Worm (Caenorhabditis elegans) whole organism, young adult: ENCODE data around the gene ZK616.5.

Experiments
- C17E4.6 ChIP-seq: fragments of 200-800 bp; sonication (Bioruptor generic); IDR thresholded peaks from 2 replicates; pipeline ENCODE4 v1.3.6; 2022; ENCODE audit warnings: missing genetic modification reagents, missing genetic modification characterization, missing compliant biosample characterization
- F10E7.11 ChIP-seq: sonication (generic microtip); optimal IDR thresholded peaks from 2 replicates; lab custom pipeline; 2017; ENCODE audit warnings: mild to moderate bottlenecking, missing genetic modification characterization, moderate library complexity, missing compliant biosample characterization
- F22D6.2 ChIP-seq: sonication (generic microtip); optimal IDR thresholded peaks from 2 replicates; lab custom pipeline; 2016; ENCODE audit warnings: mild to moderate bottlenecking, missing genetic modification characterization, missing compliant biosample characterization
- F49E8.2 ChIP-seq: sonication (generic microtip); optimal IDR thresholded peaks from 3 replicates; lab custom pipeline; 2017; ENCODE audit warnings: missing genetic modification characterization, mild to moderate bottlenecking, missing compliant biosample characterization, antibody characterized with exemption, moderate library complexity; ENCODE audit not compliant: insufficient read depth
- F57A8.1 ChIP-seq: fragments of 200-800 bp; sonication (Bioruptor generic); optimal IDR thresholded peaks from 2 replicates; lab custom pipeline; 2018; ENCODE audit warnings: mild to moderate bottlenecking, missing genetic modification characterization, moderate library complexity, missing compliant biosample characterization
- F57C9.4 ChIP-seq: sonication (generic microtip); optimal IDR thresholded peaks from 2 replicates; lab custom pipeline; 2017; ENCODE audit warnings: mild to moderate bottlenecking, missing genetic modification characterization, missing compliant biosample characterization
- K12H6.12 ChIP-seq: fragments of 200-800 bp; sonication (Bioruptor generic); optimal IDR thresholded peaks from 2 replicates; lab custom pipeline; 2018; ENCODE audit warnings: mild to moderate bottlenecking, missing genetic modification characterization, missing compliant biosample characterization
- T07F8.4 ChIP-seq: sonication (generic microtip); optimal IDR thresholded peaks from 2 replicates; lab custom pipeline; 2016; ENCODE audit warnings: mild to moderate bottlenecking, missing genetic modification characterization, moderate library complexity, missing compliant biosample characterization
- aptf-2 ChIP-seq: fragments of 200-800 bp; sonication (Bioruptor generic); conservative IDR thresholded peaks from 2 replicates; pipeline ENCODE4 v1.3.6; 2022; ENCODE audit warnings: missing genetic modification reagents, missing genetic modification characterization, missing compliant biosample characterization
- aptf-3 ChIP-seq: fragments of 200-800 bp; sonication (Bioruptor generic); IDR thresholded peaks from 2 replicates; pipeline ENCODE4 v1.3.6; 2022; ENCODE audit warnings: missing genetic modification characterization, missing compliant biosample characterization
- atf-7 ChIP-seq: sonication (generic microtip); optimal IDR thresholded peaks from 2 replicates; lab custom pipeline; 2017; ENCODE audit warnings: mild to moderate bottlenecking, missing genetic modification characterization, missing compliant biosample characterization
- cebp-1 ChIP-seq, 2 experiments: fragments of 200-800 bp in 1 of 2; sonication (Bioruptor generic) in 1 of 2; sonication (generic microtip) in 1 of 2; IDR thresholded peaks in 1 of 2; optimal IDR thresholded peaks in 1 of 2; 2 replicates each; pipeline versions ENCODE4 v1.3.6 to Lab custom; 2017 to 2022; ENCODE audit warnings: missing compliant biosample characterization in 2 of 2, missing genetic modification characterization in 2 of 2, mild to moderate bottlenecking in 1 of 2, missing genetic modification reagents in 1 of 2, moderate library complexity in 1 of 2
- cebp-2 ChIP-seq: fragments of 200-800 bp; sonication (Bioruptor generic); IDR thresholded peaks from 2 replicates; pipeline ENCODE4 v1.3.6; 2022; ENCODE audit warnings: missing genetic modification characterization, missing compliant biosample characterization
- ceh-100 ChIP-seq: fragments of 200-800 bp; sonication (Bioruptor generic); IDR thresholded peaks from 2 replicates; pipeline ENCODE4 v1.3.6; 2022; ENCODE audit warnings: missing genetic modification reagents, missing genetic modification characterization, missing compliant biosample characterization
- ceh-27 ChIP-seq: fragments of 200-800 bp; sonication (Bioruptor generic); optimal IDR thresholded peaks from 2 replicates; lab custom pipeline; 2018; ENCODE audit warnings: mild to moderate bottlenecking, missing genetic modification characterization, moderate library complexity, missing compliant biosample characterization
- ceh-40 ChIP-seq: fragments of 200-800 bp; sonication (Bioruptor generic); IDR thresholded peaks from 2 replicates; pipeline ENCODE4 v1.3.6; 2022; ENCODE audit warnings: missing genetic modification characterization, missing compliant biosample characterization
- ceh-79 ChIP-seq: sonication (generic microtip); optimal IDR thresholded peaks from 2 replicates; lab custom pipeline; 2017; ENCODE audit warnings: mild to moderate bottlenecking, missing genetic modification characterization, missing compliant biosample characterization
- dox-1 ChIP-seq: fragments of 200-800 bp; sonication (Bioruptor generic); IDR thresholded peaks from 2 replicates; pipeline ENCODE4 v1.3.6; 2022; ENCODE audit warnings: missing genetic modification reagents, missing genetic modification characterization, missing compliant biosample characterization
- ets-4 ChIP-seq: fragments of 200-800 bp; sonication (Bioruptor generic); optimal IDR thresholded peaks from 2 replicates; lab custom pipeline; 2018; ENCODE audit warnings: mild to moderate bottlenecking, missing genetic modification characterization, missing compliant biosample characterization
- fkh-3 ChIP-seq: sonication (generic microtip); optimal IDR thresholded peaks from 2 replicates; lab custom pipeline; 2016; ENCODE audit warnings: mild to moderate bottlenecking, missing genetic modification characterization, missing compliant biosample characterization
- hlh-12 ChIP-seq: sonication (generic microtip); optimal IDR thresholded peaks from 2 replicates; lab custom pipeline; 2016; ENCODE audit warnings: missing genetic modification characterization, missing compliant biosample characterization
- hmg-20 ChIP-seq: fragments of 200-800 bp; sonication (Bioruptor generic); IDR thresholded peaks from 2 replicates; pipeline ENCODE4 v1.3.6; 2022; ENCODE audit warnings: missing genetic modification reagents, missing genetic modification characterization, missing compliant biosample characterization
- hsf-1 ChIP-seq: fragments of 200-800 bp; sonication (Bioruptor generic); IDR thresholded peaks from 2 replicates; pipeline ENCODE4 v1.3.6; 2022; ENCODE audit warnings: missing genetic modification reagents, missing genetic modification characterization, missing compliant biosample characterization
- lag-1 ChIP-seq: fragments of 200-800 bp; sonication (Bioruptor generic); IDR thresholded peaks from 2 replicates; pipeline ENCODE4 v1.3.6; 2022; ENCODE audit warnings: missing genetic modification reagents, missing genetic modification characterization, missing compliant biosample characterization
- lin-26 ChIP-seq: fragments of 200-800 bp; sonication (Bioruptor generic); IDR thresholded peaks from 2 replicates; pipeline ENCODE4 v1.3.6; 2022; ENCODE audit warnings: missing genetic modification reagents, missing genetic modification characterization, missing compliant biosample characterization
- lin-35 ChIP-seq, 3 experiments: fragments of 150-350 bp in 2 of 3; sonication (generic microtip) in 1 of 3; optimal IDR thresholded peaks; 2 replicates each; lab custom pipeline; 2014 to 2018; ENCODE audit warnings: missing biosample characterization in 3 of 3, missing genetic modification characterization in 3 of 3, missing genetic modification reagents in 3 of 3
- lin-54 ChIP-seq: fragments of 200-800 bp; sonication (Bioruptor generic); optimal IDR thresholded peaks from 2 replicates; lab custom pipeline; 2018; ENCODE audit warnings: mild to moderate bottlenecking, missing genetic modification characterization, missing compliant biosample characterization
- lir-1 ChIP-seq: fragments of 200-800 bp; sonication (Bioruptor generic); conservative IDR thresholded peaks from 2 replicates; pipeline ENCODE4 v1.3.6; 2022; ENCODE audit warnings: missing genetic modification reagents, missing genetic modification characterization, missing compliant biosample characterization
- lsl-1 ChIP-seq: fragments of 200-800 bp; sonication (Bioruptor generic); optimal IDR thresholded peaks from 2 replicates; lab custom pipeline; 2018; ENCODE audit warnings: mild to moderate bottlenecking, missing genetic modification characterization, moderate library complexity, missing compliant biosample characterization
- lsy-27 ChIP-seq: sonication (generic microtip); optimal IDR thresholded peaks from 2 replicates; lab custom pipeline; 2017; ENCODE audit warnings: missing genetic modification characterization, mild to moderate bottlenecking, missing compliant biosample characterization, antibody characterized with exemption, missing genotype, borderline replicate concordance; ENCODE audit not compliant: insufficient read depth
- madf-10 ChIP-seq: sonication (generic microtip); optimal IDR thresholded peaks from 2 replicates; lab custom pipeline; 2016; ENCODE audit warnings: mild to moderate bottlenecking, missing genetic modification characterization, missing compliant biosample characterization
- madf-3 ChIP-seq: fragments of 200-800 bp; sonication (Bioruptor generic); IDR thresholded peaks from 2 replicates; pipeline ENCODE4 v1.3.6; 2022; ENCODE audit warnings: missing genetic modification reagents, missing genetic modification characterization, missing compliant biosample characterization
- mel-28 ChIP-seq: sonication (generic microtip); optimal IDR thresholded peaks from 2 replicates; lab custom pipeline; 2016; ENCODE audit warnings: borderline replicate concordance, mild to moderate bottlenecking, missing genetic modification characterization, missing compliant biosample characterization
- mxl-1 ChIP-seq: sonication (generic microtip); optimal IDR thresholded peaks from 2 replicates; lab custom pipeline; 2016; ENCODE audit warnings: missing genetic modification characterization, missing compliant biosample characterization
- nfya-1 ChIP-seq: sonication (generic microtip); optimal IDR thresholded peaks from 2 replicates; lab custom pipeline; 2017; ENCODE audit warnings: antibody characterized with exemption, missing compliant biosample characterization, missing genetic modification characterization, borderline replicate concordance; ENCODE audit not compliant: insufficient read depth
- nfyb-1 ChIP-seq: fragments of 200-800 bp; sonication (Bioruptor generic); IDR thresholded peaks from 2 replicates; pipeline ENCODE4 v1.3.6; 2022; ENCODE audit warnings: missing genetic modification reagents, missing genetic modification characterization, missing compliant biosample characterization
- nhr-120 ChIP-seq: fragments of 200-800 bp; sonication (Bioruptor generic); IDR thresholded peaks from 2 replicates; pipeline ENCODE4 v1.3.6; 2022; ENCODE audit warnings: missing genetic modification characterization, missing compliant biosample characterization
- nhr-90 ChIP-seq: sonication (generic microtip); optimal IDR thresholded peaks from 2 replicates; lab custom pipeline; 2016; ENCODE audit warnings: missing genotype, mild to moderate bottlenecking, missing genetic modification characterization, missing compliant biosample characterization
- rec-8 ChIP-seq, 2 experiments: sonication (generic microtip); optimal IDR thresholded peaks; 2 replicates each; lab custom pipeline; 2016; ENCODE audit warnings: mild to moderate bottlenecking in 2 of 2, missing genetic modification characterization in 2 of 2, missing genetic modification reagents in 2 of 2, missing genotype in 2 of 2, missing biosample characterization in 1 of 2, missing compliant biosample characterization in 1 of 2, moderate library complexity in 1 of 2
- snpc-3.4 ChIP-seq: sonication (generic microtip); optimal IDR thresholded peaks from 2 replicates; lab custom pipeline; 2017; ENCODE audit warnings: missing genetic modification characterization, mild to moderate bottlenecking, missing compliant biosample characterization, antibody characterized with exemption, moderate library complexity, missing genotype, missing genetic modification reagents
- somi-1 ChIP-seq: fragments of 200-800 bp; sonication (Bioruptor generic); optimal IDR thresholded peaks from 2 replicates; lab custom pipeline; 2018; ENCODE audit warnings: mild to moderate bottlenecking, missing genetic modification characterization, missing compliant biosample characterization
- unc-62 ChIP-seq: fragments of 150-350 bp; optimal IDR thresholded peaks from 2 replicates; lab custom pipeline; 2014; ENCODE audit warnings: missing biosample characterization, missing genetic modification reagents, missing genetic modification characterization
- ztf-18 ChIP-seq: sonication (generic microtip); optimal IDR thresholded peaks from 2 replicates; lab custom pipeline; 2016; ENCODE audit warnings: missing genotype, mild to moderate bottlenecking, missing genetic modification characterization, missing compliant biosample characterization
- ztf-28 ChIP-seq: fragments of 200-800 bp; sonication (Bioruptor generic); IDR thresholded peaks from 2 replicates; pipeline ENCODE4 v1.3.6; 2022; ENCODE audit warnings: missing genetic modification reagents, missing genetic modification characterization, missing compliant biosample characterization

Gene ZK616.5

DNA sequence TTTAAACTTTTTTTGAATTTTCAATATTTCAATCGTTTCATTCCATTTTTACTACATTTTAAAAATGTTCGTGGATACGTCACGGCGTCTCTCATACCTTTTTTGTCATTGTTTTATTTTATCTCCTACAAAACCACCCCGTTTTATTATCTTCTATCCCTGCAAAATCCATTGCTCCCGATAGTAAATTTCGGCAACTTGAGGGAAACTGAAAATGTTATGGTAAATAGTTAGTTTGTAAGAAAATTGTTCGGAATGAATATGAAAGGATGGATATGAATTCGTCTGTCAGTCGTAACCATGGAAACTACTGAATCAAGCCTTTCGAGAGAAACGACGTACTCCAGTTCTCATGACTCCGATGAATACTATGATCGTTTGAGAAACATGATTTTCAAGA lies 10.4 kb upstream of the ZK616.5 start, which contains the start of gene F41H10.2:
Gene F41H10.2, plus strand, starts transcription at position 301 of the 400 bp plus-strand sequence.
- no peak for TF ChIP-seq snpc-3.4 (tag; lab: Kevin White, UChicago)
- no peak for TF ChIP-seq hsf-1
- no peak for TF ChIP-seq F57C9.4 (tag; lab: Kevin White, UChicago)
- TF ChIP-seq rec-8 (tag; optimal IDR thresholded peaks at IDR 0.05; lab: Kevin White, UChicago): no peak
- no peak for TF ChIP-seq fkh-3 (tag; lab: Kevin White, UChicago)
- no peak for TF ChIP-seq mel-28 (tag; lab: Kevin White, UChicago)
- no peak for TF ChIP-seq somi-1 (GFP tag; lab: Kevin White, UChicago)
- TF ChIP-seq ceh-40 (GFP tag; lab: Robert Waterston, UW): no peak
- no peak for TF ChIP-seq F10E7.11
- no peak for TF ChIP-seq lin-35 (GFP tag; optimal IDR thresholded peaks at IDR 0.05; lab: Kevin White, UChicago)
- TF ChIP-seq madf-3: no peak
- TF ChIP-seq mxl-1 (tag; lab: Kevin White, UChicago): no peak

ce11 chrIV:5382609-5383008 lies 9.1 kb upstream of the ZK616.5 start, which contains the start of gene F41H10.1:
Gene F41H10.1, plus strand, starts transcription at chrIV:5382909.
- TF ChIP-seq F22D6.2 (tag; lab: Kevin White, UChicago) (no peak), C17E4.6 (GFP tag; lab: Robert Waterston, UW) (no peak), nhr-90 (no peak), K12H6.12 (no peak), ztf-18 (tag; lab: Kevin White, UChicago) (no peak), lir-1 (GFP tag; lab: Robert Waterston, UW) (no peak), ceh-100 (no peak), ztf-28 (GFP tag; lab: Robert Waterston, UW) (no peak)

- TF ChIP-seq nfyb-1 (GFP tag; lab: Robert Waterston, UW): no peak
- no peak for TF ChIP-seq lag-1
- no peak for TF ChIP-seq F49E8.2 (tag; lab: Kevin White, UChicago)
- TF ChIP-seq hlh-12 (tag; lab: Kevin White, UChicago): no peak
- TF ChIP-seq unc-62 (GFP tag; lab: Kevin White, UChicago): no peak
- TF ChIP-seq ceh-79: no peak
- TF ChIP-seq lin-54: no peak
- TF ChIP-seq lin-26 (GFP tag; lab: Robert Waterston, UW): no peak
- TF ChIP-seq hmg-20 (GFP tag; lab: Robert Waterston, UW): no peak
- TF ChIP-seq madf-10 (tag; lab: Kevin White, UChicago): no peak
- no peak for TF ChIP-seq aptf-2 (GFP tag; lab: Robert Waterston, UW)
- no peak for TF ChIP-seq ceh-27 (GFP tag; lab: Kevin White, UChicago)
Measured at ce11 chrIV:5385020-5385419, 6.7 kb upstream of the ZK616.5 start, which contains the start of gene F41H10.12. Gene F41H10.12, plus strand, starts transcription at chrIV:5385320.

- no peak for TF ChIP-seq ets-4 (GFP tag; lab: Kevin White, UChicago)
- TF ChIP-seq T07F8.4: no peak
- no peak for TF ChIP-seq lsy-27
- no peak for TF ChIP-seq nfyb-1 (GFP tag; lab: Robert Waterston, UW)
- TF ChIP-seq ztf-18 (tag; lab: Kevin White, UChicago): peak; percentile 47
- TF ChIP-seq F57A8.1 (GFP tag; lab: Kevin White, UChicago): no peak
- TF ChIP-seq nfya-1: no peak
- TF ChIP-seq aptf-3 (GFP tag; lab: Robert Waterston, UW): no peak
- no peak for TF ChIP-seq cebp-1 (GFP tag; IDR thresholded peaks at IDR 0.05; lab: Robert Waterston, UW)
- peak; percentile 52 for TF ChIP-seq cebp-1 (tag; optimal IDR thresholded peaks at IDR 0.05; lab: Kevin White, UChicago)
- peak; percentile 55 for TF ChIP-seq atf-7 (tag; lab: Kevin White, UChicago)
- no peak for TF ChIP-seq nhr-120 (GFP tag; lab: Robert Waterston, UW)
- TF ChIP-seq lsl-1 (GFP tag; lab: Kevin White, UChicago): no peak
- no peak for TF ChIP-seq cebp-2
- TF ChIP-seq rec-8 (tag; optimal IDR thresholded peaks at IDR 0.05; lab: Kevin White, UChicago): no peak
- 0 out of 2 replicates have a peak, but pooled peaks have one; percentile 34 for TF ChIP-seq dox-1 (GFP tag; lab: Robert Waterston, UW)
Measured at ce11 chrIV:5388477-5389065, 3.2 kb upstream of the ZK616.5 start, which contains the start of gene elo-6. Gene elo-6, minus strand, starts transcription at chrIV:5388559.
